Worm (Caenorhabditis elegans) whole organism, mixed stage, embryonic: ENCODE results near the gene aakb-2.

Experiments
- M03D4.4 ChIP-seq: sonication (generic microtip); optimal IDR thresholded peaks from 2 replicates; lab custom pipeline; 2017; ENCODE audit warnings: mild to moderate bottlenecking, missing genetic modification characterization, missing compliant biosample characterization
- bed-3 ChIP-seq: fragments of 200-800 bp; sonication (Bioruptor generic); optimal IDR thresholded peaks from 3 replicates; lab custom pipeline; 2018; ENCODE audit warnings: mild to moderate bottlenecking, missing genetic modification characterization, moderate library complexity, missing compliant biosample characterization
- ceh-39 ChIP-seq: fragments of 150-350 bp; optimal IDR thresholded peaks from 2 replicates; lab custom pipeline; 2014; ENCODE audit warnings: missing biosample characterization, missing genetic modification characterization
- ceh-83 ChIP-seq: fragments of 200-800 bp; sonication (Bioruptor generic); optimal IDR thresholded peaks from 2 replicates; lab custom pipeline; 2018; ENCODE audit warnings: mild to moderate bottlenecking, missing genetic modification characterization, missing compliant biosample characterization
- ces-1 ChIP-seq: fragments of 150-350 bp; optimal IDR thresholded peaks from 2 replicates; lab custom pipeline; 2014; ENCODE audit warnings: missing biosample characterization, missing genetic modification reagents, missing genetic modification characterization
- cnd-1 ChIP-seq: fragments of 200-800 bp; sonication (Bioruptor generic); optimal IDR thresholded peaks from 2 replicates; lab custom pipeline; 2018; ENCODE audit warnings: mild to moderate bottlenecking, missing genetic modification characterization, missing compliant biosample characterization
- drap-1 ChIP-seq: fragments of 200-800 bp; sonication (Bioruptor generic); optimal IDR thresholded peaks from 3 replicates; lab custom pipeline; 2018; ENCODE audit warnings: mild to moderate bottlenecking, missing genetic modification characterization, missing compliant biosample characterization
- elt-1 ChIP-seq: sonication (generic microtip); optimal IDR thresholded peaks from 2 replicates; lab custom pipeline; 2017; ENCODE audit warnings: missing genetic modification characterization, mild to moderate bottlenecking, missing compliant biosample characterization, antibody characterized with exemption, moderate library complexity, borderline replicate concordance; ENCODE audit not compliant: insufficient read depth
- elt-3 ChIP-seq: fragments of 150-350 bp; optimal IDR thresholded peaks from 2 replicates; lab custom pipeline; 2014; ENCODE audit warnings: missing biosample characterization, missing genetic modification characterization
- ham-2 ChIP-seq: fragments of 200-800 bp; sonication (Bioruptor generic); optimal IDR thresholded peaks from 2 replicates; lab custom pipeline; 2018; ENCODE audit warnings: mild to moderate bottlenecking, missing genetic modification characterization, missing compliant biosample characterization
- hlh-1 ChIP-seq: fragments of 150-350 bp; optimal IDR thresholded peaks from 2 replicates; lab custom pipeline; 2014; ENCODE audit warnings: missing biosample characterization, missing genetic modification reagents, missing genetic modification characterization
- lin-13 ChIP-seq: fragments of 150-350 bp; optimal IDR thresholded peaks from 2 replicates; lab custom pipeline; 2014; ENCODE audit warnings: missing biosample characterization, missing genetic modification characterization
- lin-32 ChIP-seq: fragments of 200-800 bp; sonication (Bioruptor generic); optimal IDR thresholded peaks from 2 replicates; lab custom pipeline; 2018; ENCODE audit warnings: mild to moderate bottlenecking, missing genetic modification characterization, missing compliant biosample characterization
- lsy-2 ChIP-seq: fragments of 150-350 bp; optimal IDR thresholded peaks from 2 replicates; lab custom pipeline; 2014; ENCODE audit warnings: missing biosample characterization, missing genetic modification characterization
- mab-5 ChIP-seq: fragments of 150-350 bp; optimal IDR thresholded peaks from 2 replicates; lab custom pipeline; 2014; ENCODE audit warnings: missing biosample characterization, missing genetic modification characterization
- mep-1 ChIP-seq: fragments of 150-350 bp; optimal IDR thresholded peaks from 2 replicates; lab custom pipeline; 2017; ENCODE audit warnings: missing biosample characterization, missing genetic modification reagents, missing genetic modification characterization, inconsistent platforms
- nhr-12 ChIP-seq: fragments of 150-350 bp; optimal IDR thresholded peaks from 2 replicates; lab custom pipeline; 2014; ENCODE audit warnings: missing biosample characterization, missing genetic modification characterization
- nhr-2 ChIP-seq: fragments of 150-350 bp; optimal IDR thresholded peaks from 2 replicates; lab custom pipeline; 2014; ENCODE audit warnings: missing biosample characterization, missing genetic modification characterization
- nhr-237 ChIP-seq: fragments of 150-350 bp; optimal IDR thresholded peaks from 2 replicates; lab custom pipeline; 2014; ENCODE audit warnings: missing biosample characterization, missing genetic modification characterization
- nhr-28 ChIP-seq: fragments of 150-350 bp; optimal IDR thresholded peaks from 2 replicates; lab custom pipeline; 2014; ENCODE audit warnings: missing biosample characterization, missing genetic modification characterization
- pha-4 ChIP-seq: fragments of 150-350 bp; optimal IDR thresholded peaks from 2 replicates; lab custom pipeline; 2018; ENCODE audit warnings: missing biosample characterization, missing genetic modification reagents, missing genetic modification characterization
- sem-2 ChIP-seq: fragments of 200-800 bp; sonication (Bioruptor generic); optimal IDR thresholded peaks from 2 replicates; lab custom pipeline; 2018; ENCODE audit warnings: mild to moderate bottlenecking, missing genetic modification characterization, missing compliant biosample characterization
- snpc-4 ChIP-seq: fragments of 150-350 bp; optimal IDR thresholded peaks from 2 replicates; lab custom pipeline; 2014; ENCODE audit warnings: missing biosample characterization, missing genetic modification characterization
- sptf-1 ChIP-seq: sonication (generic microtip); optimal IDR thresholded peaks from 2 replicates; lab custom pipeline; 2017; ENCODE audit warnings: mild to moderate bottlenecking, missing genetic modification characterization, moderate library complexity, missing compliant biosample characterization
- tbx-8 ChIP-seq: fragments of 200-800 bp; sonication (Bioruptor generic); optimal IDR thresholded peaks from 2 replicates; lab custom pipeline; 2018; ENCODE audit warnings: mild to moderate bottlenecking, missing genetic modification characterization, moderate library complexity, missing compliant biosample characterization
- unc-120 ChIP-seq: sonication (generic microtip); optimal IDR thresholded peaks from 2 replicates; lab custom pipeline; 2017; ENCODE audit warnings: missing genetic modification characterization, missing compliant biosample characterization; ENCODE audit not compliant: poor library complexity, severe bottlenecking
- unc-39 ChIP-seq: fragments of 150-350 bp; optimal IDR thresholded peaks from 2 replicates; lab custom pipeline; 2014; ENCODE audit warnings: missing biosample characterization, missing genetic modification characterization
- unc-62 ChIP-seq: fragments of 150-350 bp; optimal IDR thresholded peaks from 2 replicates; lab custom pipeline; 2014; ENCODE audit warnings: missing biosample characterization, missing genetic modification reagents, missing genetic modification characterization
- ztf-11 ChIP-seq: fragments of 150-350 bp; optimal IDR thresholded peaks from 2 replicates; lab custom pipeline; 2014; ENCODE audit warnings: missing biosample characterization, missing genetic modification characterization

Gene aakb-2

ce11 chrIII:11243421-11243820 is 6.5 kb downstream of the aakb-2 start:
- TF ChIP-seq ztf-11 (tag; lab: Kevin White, UChicago) (no peak), unc-62 (peak; percentile 93), pha-4 (tag; lab: Kevin White, UChicago) (peak; percentile 56), hlh-1 (peak; percentile 58), mep-1 (tag; lab: Kevin White, UChicago) (peak; percentile 34), lsy-2 (tag; lab: Kevin White, UChicago) (peak; percentile 7), nhr-237 (peak; percentile 41), unc-120 (tag; lab: Kevin White, UChicago) (peak; percentile 92), snpc-4 (tag; lab: Kevin White, UChicago) (no peak), ces-1 (GFP tag; lab: Kevin White, UChicago) (peak; percentile 55)

ce11 chrIII:11244338-11244737 is 7.4 kb downstream of the aakb-2 start:
- TF ChIP-seq unc-62 = no peak
- no peak for TF ChIP-seq tbx-8 (GFP tag; lab: Kevin White, UChicago)
- no peak for TF ChIP-seq nhr-2 (tag; lab: Kevin White, UChicago)
- no peak for TF ChIP-seq unc-120 (tag; lab: Kevin White, UChicago)
- no peak for TF ChIP-seq hlh-1
- TF ChIP-seq unc-39 (tag; lab: Kevin White, UChicago) = no peak
- TF ChIP-seq M03D4.4 = no peak
- TF ChIP-seq ces-1 (GFP tag; lab: Kevin White, UChicago) = no peak

ce11 chrIII:11244820-11245219 is 7.9 kb downstream of the aakb-2 start, which contains the start of gene rsks-1:
Gene rsks-1, plus strand, starts transcription at chrIII:11245120.
- no peak for TF ChIP-seq pha-4 (tag; lab: Kevin White, UChicago)
- TF ChIP-seq ceh-83 (GFP tag; lab: Kevin White, UChicago) = no peak
- TF ChIP-seq drap-1 (GFP tag; lab: Kevin White, UChicago) = no peak
- no peak for TF ChIP-seq snpc-4 (tag; lab: Kevin White, UChicago)
- no peak for TF ChIP-seq nhr-2 (tag; lab: Kevin White, UChicago)
- TF ChIP-seq bed-3 (GFP tag; lab: Kevin White, UChicago) = no peak
- no peak for TF ChIP-seq nhr-28
- TF ChIP-seq elt-1 (tag; lab: Kevin White, UChicago) = no peak
- no peak for TF ChIP-seq sem-2 (GFP tag; lab: Kevin White, UChicago)
- TF ChIP-seq ham-2 = no peak
- no peak for TF ChIP-seq mep-1 (tag; lab: Kevin White, UChicago)
- TF ChIP-seq sptf-1 (tag; lab: Kevin White, UChicago) = no peak
- no peak for TF ChIP-seq hlh-1
- no peak for TF ChIP-seq lin-32 (GFP tag; lab: Kevin White, UChicago)
- TF ChIP-seq tbx-8 (GFP tag; lab: Kevin White, UChicago) = no peak
- no peak for TF ChIP-seq M03D4.4
- TF ChIP-seq ceh-39 (tag; lab: Kevin White, UChicago) = no peak
- TF ChIP-seq ces-1 (GFP tag; lab: Kevin White, UChicago) = no peak
- no peak for TF ChIP-seq elt-3 (tag; lab: Kevin White, UChicago)

- TF ChIP-seq lin-32 (GFP tag; lab: Kevin White, UChicago) (no peak), lsy-2 (tag; lab: Kevin White, UChicago) (no peak), sem-2 (GFP tag; lab: Kevin White, UChicago) (no peak), nhr-12 (tag; lab: Kevin White, UChicago) (no peak), unc-39 (tag; lab: Kevin White, UChicago) (no peak), nhr-28 (no peak), ces-1 (GFP tag; lab: Kevin White, UChicago) (no peak), sptf-1 (tag; lab: Kevin White, UChicago) (no peak), unc-120 (tag; lab: Kevin White, UChicago) (no peak), bed-3 (GFP tag; lab: Kevin White, UChicago) (no peak), M03D4.4 (no peak), tbx-8 (GFP tag; lab: Kevin White, UChicago) (no peak), snpc-4 (tag; lab: Kevin White, UChicago) (no peak)
- TF ChIP-seq, all 35 proteins: peak for 0
These were observed 9.6 kb downstream of the aakb-2 start for ce11 chrIII:11246588-11246987.

- no peak for TF ChIP-seq nhr-28
- TF ChIP-seq lin-13 (tag; lab: Kevin White, UChicago) = no peak
- no peak for TF ChIP-seq unc-39 (tag; lab: Kevin White, UChicago)
- TF ChIP-seq ceh-39 (tag; lab: Kevin White, UChicago) = no peak
- no peak for TF ChIP-seq elt-1 (tag; lab: Kevin White, UChicago)
- TF ChIP-seq tbx-8 (GFP tag; lab: Kevin White, UChicago) = no peak
- TF ChIP-seq cnd-1 (tag; lab: Kevin White, UChicago) = no peak
- TF ChIP-seq ceh-83 (GFP tag; lab: Kevin White, UChicago) = no peak
- no peak for TF ChIP-seq mab-5
- no peak for TF ChIP-seq elt-3 (tag; lab: Kevin White, UChicago)
These were observed 12.0 kb downstream of the aakb-2 start for ce11 chrIII:11248897-11249296.
